Worm (Caenorhabditis elegans): ENCODE results near the gene M60.6.

M60.6 gene

ce11 chrX:8235994-8236393 lies 16.3 kb downstream of the M60.6 start, which contains the start of gene M60.4 (continued):
- TF ChIP-seq unc-130 (GFP tag; optimal IDR thresholded peaks at IDR 0.05) (no peak), hrde-1 (tag; optimal IDR thresholded peaks at IDR 0.05; ENCODE audit: borderline replicate concordance) (no peak)

ce11 chrX:8233554-8233953 lies 18.7 kb downstream of the M60.6 start:
- TF ChIP-seq K11D2.4 (GFP tag; IDR thresholded peaks at IDR 0.05) = 0 out of 2 replicates have a peak, but pooled peaks have one; percentile 14
- TF ChIP-seq ama-1 (optimal IDR thresholded peaks at IDR 0.05) = no peak
- no peak for TF ChIP-seq ama-1 (GFP tag; optimal IDR thresholded peaks at IDR 0.05)
- no peak for TF ChIP-seq ccch-3 (GFP tag; optimal IDR thresholded peaks at IDR 0.05)
- no peak for TF ChIP-seq mcd-1 (GFP tag; IDR thresholded peaks at IDR 0.05)
- no peak for TF ChIP-seq nhr-179 (tag; optimal IDR thresholded peaks at IDR 0.05)

ce11 chrX:8231858-8232257 lies 20.4 kb downstream of the M60.6 start, which contains the start of gene K02A6.3:
Gene K02A6.3, minus strand, starts transcription at chrX:8231931.
- no peak for TF ChIP-seq fkh-3 (tag; optimal IDR thresholded peaks at IDR 0.05)
- TF ChIP-seq nhr-27 (tag; optimal IDR thresholded peaks at IDR 0.05) = no peak
- peak; percentile 15 for TF ChIP-seq unc-62 (GFP tag; optimal IDR thresholded peaks at IDR 0.05)
- TF ChIP-seq F23B12.7 (tag; optimal IDR thresholded peaks at IDR 0.05; ENCODE audit: insufficient read depth) = peak; percentile 51
- no peak for TF ChIP-seq ztf-25 (GFP tag; IDR thresholded peaks at IDR 0.05)
- peak; percentile 34; the same call in 1 of the 2 replicates for TF ChIP-seq ceh-100 (GFP tag; IDR thresholded peaks at IDR 0.05)
- TF ChIP-seq ztf-3 (GFP tag; optimal IDR thresholded peaks at IDR 0.05) = peak; percentile 25
- no peak for TF ChIP-seq B0035.1 (tag; optimal IDR thresholded peaks at IDR 0.05)
- TF ChIP-seq sea-2 (GFP tag; IDR thresholded peaks at IDR 0.05) = no peak
- no peak for TF ChIP-seq C17E4.6 (GFP tag; IDR thresholded peaks at IDR 0.05)
- TF ChIP-seq nhr-80 (tag; optimal IDR thresholded peaks at IDR 0.05) = peak; percentile 92
- TF ChIP-seq F39B2.1 (GFP tag; IDR thresholded peaks at IDR 0.05) = no peak
- peak; percentile 92 for TF ChIP-seq K12H6.12 (tag; optimal IDR thresholded peaks at IDR 0.05)
- peak; percentile 69 for TF ChIP-seq ZK185.1 (tag; optimal IDR thresholded peaks at IDR 0.05; ENCODE audit: poor library complexity, severe bottlenecking)
- TF ChIP-seq dpff-1 (tag; optimal IDR thresholded peaks at IDR 0.05) = no peak
- TF ChIP-seq ztf-22 (GFP tag; optimal IDR thresholded peaks at IDR 0.05) = peak; percentile 77
- TF ChIP-seq ama-1 (optimal IDR thresholded peaks at IDR 0.05) = no peak
- TF ChIP-seq ama-1 (GFP tag; optimal IDR thresholded peaks at IDR 0.05) = no peak
- TF ChIP-seq ets-4 (GFP tag; optimal IDR thresholded peaks at IDR 0.05) = peak; percentile 51
- 0 out of 2 replicates have a peak, but pooled peaks have one; percentile 22 for TF ChIP-seq lir-1 (GFP tag; conservative IDR thresholded peaks at IDR 0.05)
- TF ChIP-seq F33H1.4 (GFP tag; IDR thresholded peaks at IDR 0.05) = no peak
- no peak for TF ChIP-seq F37B4.10 (GFP tag; IDR thresholded peaks at IDR 0.05)
- TF ChIP-seq mel-28 (tag; optimal IDR thresholded peaks at IDR 0.05; ENCODE audit: borderline replicate concordance) = no peak
- no peak for TF ChIP-seq ceh-58 (GFP tag; IDR thresholded peaks at IDR 0.05)
- no peak for TF ChIP-seq lsl-1 (GFP tag; optimal IDR thresholded peaks at IDR 0.05)
- peak; percentile 79 for TF ChIP-seq egl-44 (GFP tag; IDR thresholded peaks at IDR 0.05)
- TF ChIP-seq T07F8.4 (tag; optimal IDR thresholded peaks at IDR 0.05) = no peak
- no peak for TF ChIP-seq egl-18 (GFP tag; IDR thresholded peaks at IDR 0.05)
- peak; percentile 67; the same call in 1 of the 2 replicates for TF ChIP-seq cebp-1 (GFP tag; IDR thresholded peaks at IDR 0.05)
- TF ChIP-seq cebp-1 (tag; optimal IDR thresholded peaks at IDR 0.05) = peak; percentile 93
- TF ChIP-seq egrh-3 (GFP tag; IDR thresholded peaks at IDR 0.05) = peak; percentile 39; the same call in 1 of the 2 replicates
- no peak for TF ChIP-seq madf-6 (GFP tag; IDR thresholded peaks at IDR 0.05)
- no peak for TF ChIP-seq dpl-1 (GFP tag; optimal IDR thresholded peaks at IDR 0.05)
- no peak for TF ChIP-seq aptf-3 (GFP tag; IDR thresholded peaks at IDR 0.05)
- peak; percentile 60; the same call in 1 of the 2 replicates for TF ChIP-seq pbrm-1 (GFP tag; IDR thresholded peaks at IDR 0.05)
- no peak for TF ChIP-seq attf-6 (GFP tag; IDR thresholded peaks at IDR 0.05)
- TF ChIP-seq F57A8.1 (GFP tag; optimal IDR thresholded peaks at IDR 0.05) = no peak
- TF ChIP-seq mxl-1 (tag; optimal IDR thresholded peaks at IDR 0.05) = no peak
- no peak for TF ChIP-seq B0261.1 (tag; optimal IDR thresholded peaks at IDR 0.05)
- 0 out of 2 replicates have a peak, but pooled peaks have one; percentile 37 for TF ChIP-seq madf-3 (GFP tag; IDR thresholded peaks at IDR 0.05)
